Worm (Caenorhabditis elegans): ENCODE results near the gene K02C4.3.

K02C4.3 gene

DNA sequence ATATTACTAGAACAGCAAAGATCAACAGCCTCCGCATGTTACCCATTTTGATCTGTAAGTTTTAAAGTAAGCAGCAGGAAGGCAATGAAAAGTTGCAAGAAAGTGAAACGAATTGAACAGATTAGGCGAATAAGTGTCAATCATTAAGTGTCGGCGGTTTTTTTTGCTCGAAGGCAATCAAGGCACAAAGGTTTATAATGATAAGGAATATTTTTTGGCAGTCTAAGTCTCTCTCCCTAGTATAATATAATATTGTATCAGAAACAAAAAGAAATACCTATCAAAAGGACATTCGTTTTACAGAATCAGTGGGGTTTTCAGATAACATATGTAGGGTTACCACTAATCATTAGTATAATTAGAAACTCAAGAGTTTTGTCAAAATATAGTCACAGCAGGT lies 54.0 kb downstream of the K02C4.3 start, which contains the start of gene nrf-6:
Gene nrf-6 (minus strand): TSS at position 52 of the 400 bp plus-strand sequence.
- no peak for TF ChIP-seq unc-62 (GFP tag; optimal IDR thresholded peaks at IDR 0.05)
